Worm (Caenorhabditis elegans) whole organism, late embryonic: ENCODE measurements around the gene twk-44.

ENCODE experiments used
- C08G9.2 ChIP-seq: sonication (generic microtip); optimal IDR thresholded peaks from 2 replicates; lab custom pipeline; 2016; ENCODE audit warnings: mild to moderate bottlenecking, missing genetic modification characterization, moderate library complexity, missing compliant biosample characterization
- K02D7.2 ChIP-seq: sonication (generic microtip); optimal IDR thresholded peaks from 2 replicates; lab custom pipeline; 2017; ENCODE audit warnings: mild to moderate bottlenecking, missing genetic modification characterization, missing compliant biosample characterization
- Y22D7AL.16 ChIP-seq: sonication (generic microtip); optimal IDR thresholded peaks from 2 replicates; lab custom pipeline; 2016; ENCODE audit warnings: missing genetic modification characterization, missing compliant biosample characterization
- ahr-1 ChIP-seq: sonication (generic microtip); optimal IDR thresholded peaks from 2 replicates; lab custom pipeline; 2016; ENCODE audit warnings: missing genetic modification characterization, missing compliant biosample characterization
- ceh-14 ChIP-seq: sonication (generic microtip); optimal IDR thresholded peaks from 2 replicates; lab custom pipeline; 2016; ENCODE audit warnings: missing genotype, missing genetic modification characterization, missing compliant biosample characterization
- ceh-2 ChIP-seq: sonication (generic microtip); optimal IDR thresholded peaks from 2 replicates; lab custom pipeline; 2016; ENCODE audit warnings: missing genotype, missing genetic modification characterization, missing compliant biosample characterization
- ceh-30 ChIP-seq: fragments of 150-350 bp; optimal IDR thresholded peaks from 2 replicates; lab custom pipeline; 2014; ENCODE audit warnings: missing biosample characterization, missing genetic modification characterization
- ceh-31 ChIP-seq: sonication (generic microtip); optimal IDR thresholded peaks from 2 replicates; lab custom pipeline; 2016; ENCODE audit warnings: missing genetic modification characterization, missing compliant biosample characterization
- ceh-34 ChIP-seq: sonication (generic microtip); optimal IDR thresholded peaks from 2 replicates; lab custom pipeline; 2016; ENCODE audit warnings: mild to moderate bottlenecking, missing genetic modification characterization, missing compliant biosample characterization
- ceh-45 ChIP-seq: fragments of 200-800 bp; sonication (Bioruptor generic); IDR thresholded peaks from 2 replicates; pipeline ENCODE4 v1.3.6; 2022; ENCODE audit warnings: missing genetic modification reagents, missing genetic modification characterization, missing compliant biosample characterization
- ceh-9 ChIP-seq: sonication (generic microtip); optimal IDR thresholded peaks from 2 replicates; lab custom pipeline; 2016; ENCODE audit warnings: mild to moderate bottlenecking, missing genetic modification characterization, inconsistent platforms, missing compliant biosample characterization
- che-1 ChIP-seq: sonication (generic microtip); optimal IDR thresholded peaks from 2 replicates; lab custom pipeline; 2016; ENCODE audit warnings: mild to moderate bottlenecking, missing genetic modification characterization, missing compliant biosample characterization
- eyg-1 ChIP-seq: sonication (generic microtip); optimal IDR thresholded peaks from 2 replicates; lab custom pipeline; 2016; ENCODE audit warnings: missing genotype, missing genetic modification characterization, missing compliant biosample characterization
- gmeb-2 ChIP-seq: sonication (generic microtip); optimal IDR thresholded peaks from 2 replicates; lab custom pipeline; 2016; ENCODE audit warnings: missing genetic modification characterization, inconsistent platforms, missing compliant biosample characterization
- hlh-13 ChIP-seq: fragments of 200-800 bp; sonication (Bioruptor generic); optimal IDR thresholded peaks from 2 replicates; lab custom pipeline; 2018; ENCODE audit warnings: mild to moderate bottlenecking, missing genetic modification characterization, missing compliant biosample characterization
- hlh-8 ChIP-seq: sonication (generic microtip); optimal IDR thresholded peaks from 2 replicates; lab custom pipeline; 2016; ENCODE audit warnings: missing genotype, missing genetic modification characterization, missing compliant biosample characterization
- madf-2 ChIP-seq: sonication (generic microtip); optimal IDR thresholded peaks from 2 replicates; lab custom pipeline; 2017; ENCODE audit warnings: missing genetic modification characterization, missing compliant biosample characterization
- mec-3 ChIP-seq: sonication (generic microtip); optimal IDR thresholded peaks from 2 replicates; lab custom pipeline; 2016; ENCODE audit warnings: borderline replicate concordance, missing genetic modification characterization, missing compliant biosample characterization
- nfya-1 ChIP-seq: sonication (generic microtip); optimal IDR thresholded peaks from 2 replicates; lab custom pipeline; 2017; ENCODE audit warnings: missing genetic modification characterization, mild to moderate bottlenecking, missing compliant biosample characterization, antibody characterized with exemption, moderate library complexity
- pat-9 ChIP-seq: fragments of 200-800 bp; sonication (Bioruptor generic); optimal IDR thresholded peaks from 2 replicates; lab custom pipeline; 2018; ENCODE audit warnings: mild to moderate bottlenecking, missing genetic modification characterization, moderate library complexity, missing compliant biosample characterization
- pax-1 ChIP-seq: fragments of 150-350 bp; optimal IDR thresholded peaks from 2 replicates; lab custom pipeline; 2014; ENCODE audit warnings: missing biosample characterization, missing genetic modification characterization
- pros-1 ChIP-seq: fragments of 150-350 bp; optimal IDR thresholded peaks from 2 replicates; lab custom pipeline; 2014; ENCODE audit warnings: missing biosample characterization, missing genetic modification reagents, missing genetic modification characterization
- rnt-1 ChIP-seq: sonication (generic microtip); optimal IDR thresholded peaks from 2 replicates; lab custom pipeline; 2016; ENCODE audit warnings: missing genetic modification characterization, missing compliant biosample characterization
- syd-9 ChIP-seq: sonication (generic microtip); optimal IDR thresholded peaks from 2 replicates; lab custom pipeline; 2016; ENCODE audit warnings: mild to moderate bottlenecking, missing genetic modification characterization, moderate library complexity, missing compliant biosample characterization
- tbx-2 ChIP-seq: sonication (generic microtip); optimal IDR thresholded peaks from 2 replicates; lab custom pipeline; 2016; ENCODE audit warnings: missing genetic modification characterization, missing compliant biosample characterization
- ttx-3 ChIP-seq: sonication (generic microtip); optimal IDR thresholded peaks from 2 replicates; lab custom pipeline; 2016; ENCODE audit warnings: missing genetic modification reagents, missing genetic modification characterization, missing compliant biosample characterization
- unc-42 ChIP-seq: sonication (generic microtip); optimal IDR thresholded peaks from 2 replicates; lab custom pipeline; 2016; ENCODE audit warnings: missing genotype, missing genetic modification characterization, missing compliant biosample characterization
- unc-55 ChIP-seq: sonication (generic microtip); optimal IDR thresholded peaks from 2 replicates; lab custom pipeline; 2017; ENCODE audit warnings: missing biosample characterization, missing genetic modification reagents, missing genetic modification characterization
- ztf-16 ChIP-seq: sonication (generic microtip); optimal IDR thresholded peaks from 2 replicates; lab custom pipeline; 2017; ENCODE audit warnings: missing genetic modification characterization, missing compliant biosample characterization

Gene twk-44

ce11 chrX:11641562-11641961 lies 14.6 kb upstream of the twk-44 start:
- TF ChIP-seq ceh-9 (tag; lab: Kevin White, UChicago) (no peak), ceh-2 (tag; lab: Kevin White, UChicago) (no peak), ceh-45 (GFP tag; lab: Robert Waterston, UW) (no peak), pros-1 (no peak)

- peak; percentile 1 for TF ChIP-seq ceh-14
- TF ChIP-seq che-1 (tag; lab: Kevin White, UChicago) = no peak
- peak; percentile 84 for TF ChIP-seq unc-42 (tag; lab: Kevin White, UChicago)
Observed at ce11 chrX:11640463-11640995, 13.6 kb upstream of the twk-44 start.

ce11 chrX:11638987-11639386 lies 12.1 kb upstream of the twk-44 start:
- TF ChIP-seq ceh-31 = peak; percentile 30
- TF ChIP-seq Y22D7AL.16 (tag; lab: Kevin White, UChicago) = no peak
- TF ChIP-seq ceh-14 = peak; percentile 2
- TF ChIP-seq unc-42 (tag; lab: Kevin White, UChicago) = peak; percentile 90

- no peak for TF ChIP-seq pat-9 (tag; lab: Kevin White, UChicago)
- no peak for TF ChIP-seq tbx-2 (tag; lab: Kevin White, UChicago)
- TF ChIP-seq ceh-34 (tag; lab: Kevin White, UChicago) = no peak
- no peak for TF ChIP-seq ttx-3 (tag; lab: Kevin White, UChicago)
- no peak for TF ChIP-seq unc-42 (tag; lab: Kevin White, UChicago)
- TF ChIP-seq rnt-1 = no peak
- TF ChIP-seq eyg-1 (tag; lab: Kevin White, UChicago) = no peak
- no peak for TF ChIP-seq madf-2 (tag; lab: Kevin White, UChicago)
- TF ChIP-seq ztf-16 (tag; lab: Kevin White, UChicago) = no peak
- TF ChIP-seq mec-3 = no peak
- no peak for TF ChIP-seq ahr-1 (tag; lab: Kevin White, UChicago)
- no peak for TF ChIP-seq Y22D7AL.16 (tag; lab: Kevin White, UChicago)
- no peak for TF ChIP-seq ceh-14
- TF ChIP-seq hlh-13 (GFP tag; lab: Kevin White, UChicago) = no peak
- TF ChIP-seq K02D7.2 = no peak
- no peak for TF ChIP-seq gmeb-2 (tag; lab: Kevin White, UChicago)
Observed at ce11 chrX:11637721-11638120, 10.8 kb upstream of the twk-44 start.

- TF ChIP-seq syd-9 (tag; lab: Kevin White, UChicago) = no peak
- TF ChIP-seq nfya-1 = no peak
- no peak for TF ChIP-seq ceh-30 (tag; lab: Kevin White, UChicago)
- TF ChIP-seq C08G9.2 (tag; lab: Kevin White, UChicago) = no peak
- no peak for TF ChIP-seq ceh-14
- TF ChIP-seq ahr-1 (tag; lab: Kevin White, UChicago) = no peak
- TF ChIP-seq, all 69 proteins: peak for 0
Observed at ce11 chrX:11633278-11633677, 6.4 kb upstream of the twk-44 start.

- TF ChIP-seq nfya-1 = no peak
- TF ChIP-seq Y22D7AL.16 (tag; lab: Kevin White, UChicago) = no peak
- no peak for TF ChIP-seq syd-9 (tag; lab: Kevin White, UChicago)
- no peak for TF ChIP-seq hlh-8
- TF ChIP-seq unc-55 (GFP tag; lab: Kevin White, UChicago) = no peak
- no peak for TF ChIP-seq ceh-30 (tag; lab: Kevin White, UChicago)
- TF ChIP-seq, all 69 proteins: peak for 0
Observed at ce11 chrX:11632107-11632506, 5.2 kb upstream of the twk-44 start, which contains the start of gene sto-6. Gene sto-6 (plus strand): TSS chrX:11632407.

ce11 chrX:11630499-11630898 lies 3.6 kb upstream of the twk-44 start:
- peak; percentile 79 for TF ChIP-seq unc-42 (tag; lab: Kevin White, UChicago)
- peak; percentile 54 for TF ChIP-seq ceh-34 (tag; lab: Kevin White, UChicago)
- TF ChIP-seq ceh-31 = no peak
- no peak for TF ChIP-seq pax-1 (tag; lab: Kevin White, UChicago)
